Fruit fly (Drosophila melanogaster): Measurements from ENCODE around the gene Ppi1.

DNA sequence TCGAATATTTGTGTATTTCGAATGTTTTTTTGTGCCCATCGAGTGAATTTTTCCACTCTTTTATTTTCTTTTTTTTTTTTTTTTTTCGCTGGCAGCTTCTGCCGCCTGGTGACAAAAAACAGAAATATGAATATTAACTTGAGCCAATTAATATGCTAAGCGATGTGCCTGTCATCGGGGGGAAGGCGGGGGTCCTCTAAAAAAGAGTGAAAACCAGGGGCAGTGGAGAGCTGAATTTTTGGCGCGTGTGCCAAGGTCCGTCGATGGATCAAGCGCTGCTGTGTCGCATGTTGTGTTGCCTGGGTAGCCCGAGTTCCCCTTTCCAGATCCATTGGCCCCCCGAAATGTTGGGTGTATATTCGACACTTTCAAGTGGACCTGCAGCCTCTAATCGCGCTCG lies 23.1 kb downstream of the Ppi1 start:
- no peak for TF ChIP-seq pan (optimal IDR thresholded peaks at IDR 0.05)
- TF ChIP-seq CG8478 (optimal IDR thresholded peaks at IDR 0.05), result no peak
